Worm (Caenorhabditis elegans): ENCODE measurements around the gene F58A6.2.
"Not testable (repeated sequence)": the region's sequence is repeated elsewhere in the genome, so short reads cannot be mapped to it uniquely, and the experiment has no call there.

F58A6.2 gene

ce11 chrII:5150829-5151228 is 14.3 kb downstream of the F58A6.2 start, which contains the start of gene srb-16:
Gene srb-16 (minus strand): TSS chrII:5150929.
- TF ChIP-seq C08G9.2 (tag; optimal IDR thresholded peaks at IDR 0.05), result no peak

ce11 chrII:5154540-5154939 is 18.0 kb downstream of the F58A6.2 start, which contains the start of gene srb-12:
Gene srb-12 (minus strand): TSS chrII:5154640.
- TF ChIP-seq ceh-9 (tag; optimal IDR thresholded peaks at IDR 0.05) (no peak), elt-2 (tag; optimal IDR thresholded peaks at IDR 0.05) (no peak), hlh-15 (tag; optimal IDR thresholded peaks at IDR 0.05) (no peak), ceh-24 (tag; optimal IDR thresholded peaks at IDR 0.05) (no peak), lin-11 (tag; optimal IDR thresholded peaks at IDR 0.05) (no peak), pqm-1 (tag; optimal IDR thresholded peaks at IDR 0.05) (no peak), pag-3 (tag; optimal IDR thresholded peaks at IDR 0.05; ENCODE audit: borderline replicate concordance) (no peak), che-1 (tag; optimal IDR thresholded peaks at IDR 0.05) (no peak), sox-2 (GFP tag; IDR thresholded peaks at IDR 0.05) (no peak), ets-4 (tag; optimal IDR thresholded peaks at IDR 0.05) (no peak), ceh-34 (tag; optimal IDR thresholded peaks at IDR 0.05) (no peak), ceh-18 (tag; optimal IDR thresholded peaks at IDR 0.05) (no peak), hlh-8 (tag; optimal IDR thresholded peaks at IDR 0.05) (no peak), Y22D7AL.16 (tag; optimal IDR thresholded peaks at IDR 0.05) (no peak)

- no peak for TF ChIP-seq hlh-30 (tag; optimal IDR thresholded peaks at IDR 0.05; ENCODE audit: insufficient read depth)
- TF ChIP-seq ahr-1 (tag; optimal IDR thresholded peaks at IDR 0.05), result no peak
- no peak for TF ChIP-seq tbx-2 (tag; optimal IDR thresholded peaks at IDR 0.05)
- no peak for TF ChIP-seq unc-3 (GFP tag; conservative IDR thresholded peaks at IDR 0.05)
- no peak for TF ChIP-seq unc-3 (tag; optimal IDR thresholded peaks at IDR 0.05)
- TF ChIP-seq ceh-30 (tag; optimal IDR thresholded peaks at IDR 0.05), result no peak
- no peak for TF ChIP-seq madf-2 (tag; optimal IDR thresholded peaks at IDR 0.05)
- TF ChIP-seq T23F11.4 (GFP tag; optimal IDR thresholded peaks at IDR 0.05), result no peak
- TF ChIP-seq zip-5 (tag; optimal IDR thresholded peaks at IDR 0.05), result no peak
- no peak for TF ChIP-seq ceh-22 (tag; optimal IDR thresholded peaks at IDR 0.05)
- no peak for TF ChIP-seq nhr-11 (tag; optimal IDR thresholded peaks at IDR 0.05)
- TF ChIP-seq K02D7.2 (tag; optimal IDR thresholded peaks at IDR 0.05), result no peak
- TF ChIP-seq elt-4 (tag; optimal IDR thresholded peaks at IDR 0.05), result no peak
Measured at ce11 chrII:5156983-5157382, 20.5 kb downstream of the F58A6.2 start, which contains the start of gene msp-45. Gene msp-45 (minus strand): TSS chrII:5157083.

- TF ChIP-seq tbx-7 (tag; optimal IDR thresholded peaks at IDR 0.05) (no peak), ceh-9 (tag; optimal IDR thresholded peaks at IDR 0.05) (no peak), T23F11.4 (GFP tag; optimal IDR thresholded peaks at IDR 0.05) (no peak), sox-2 (GFP tag; IDR thresholded peaks at IDR 0.05) (no peak)
Measured at ce11 chrII:5157525-5157924, 21.0 kb downstream of the F58A6.2 start, which contains the start of gene srb-13. Gene srb-13 (minus strand): TSS chrII:5157625.

DNA sequence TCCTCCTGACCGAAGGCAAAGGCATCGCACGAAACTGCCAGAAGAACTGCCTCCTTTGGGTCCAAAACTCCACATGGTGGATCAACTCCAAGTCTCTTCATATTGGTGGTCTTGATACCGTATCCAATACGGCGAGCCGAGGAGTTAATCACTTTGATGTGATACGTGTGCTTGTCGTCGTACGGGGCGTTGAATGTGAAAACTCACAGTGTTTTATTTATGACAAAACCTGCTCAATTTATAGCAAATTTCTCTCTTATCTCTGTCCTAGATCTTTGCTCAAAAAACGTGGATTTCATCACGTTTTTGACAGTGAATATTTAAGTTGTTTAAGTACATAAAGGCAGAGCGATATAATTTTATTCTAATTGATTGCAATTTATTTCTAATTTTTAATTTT is 22.3 kb downstream of the F58A6.2 start, which contains the start of gene F58A6.9:
TSS of gene F58A6.9 (minus strand) at position 101 of the 400 bp plus-strand sequence.
- TF ChIP-seq zip-5 (tag; optimal IDR thresholded peaks at IDR 0.05); hlh-30 (tag; optimal IDR thresholded peaks at IDR 0.05; ENCODE audit: insufficient read depth); ahr-1 (tag; optimal IDR thresholded peaks at IDR 0.05): not testable (repeated sequence)

- no peak for TF ChIP-seq pat-9 (tag; optimal IDR thresholded peaks at IDR 0.05)
- no peak for TF ChIP-seq hlh-13 (GFP tag; optimal IDR thresholded peaks at IDR 0.05)
- TF ChIP-seq nhr-11 (tag; optimal IDR thresholded peaks at IDR 0.05), result no peak
- no peak for TF ChIP-seq elt-4 (tag; optimal IDR thresholded peaks at IDR 0.05)
- no peak for TF ChIP-seq ceh-2 (tag; optimal IDR thresholded peaks at IDR 0.05)
- no peak for TF ChIP-seq ceh-30 (tag; optimal IDR thresholded peaks at IDR 0.05)
- TF ChIP-seq dve-1 (tag; optimal IDR thresholded peaks at IDR 0.05), result no peak
Measured at ce11 chrII:5161102-5161501, 24.6 kb downstream of the F58A6.2 start, which contains the start of gene C27D6.11. Gene C27D6.11 (minus strand): TSS chrII:5161202.
